Fruit fly (Drosophila melanogaster) whole organism, prepupa: ENCODE measurements around the gene pic.

Source experiments
- CG10631 ChIP-seq: fragments of 200-800 bp; sonication (Bioruptor generic); optimal IDR thresholded peaks from 2 replicates; lab custom pipeline; 2016; ENCODE audit warnings: missing biosample characterization, missing genetic modification characterization
- CG11762 ChIP-seq: fragments of 200-800 bp; sonication (Bioruptor generic); optimal IDR thresholded peaks from 3 replicates; lab custom pipeline; 2016; ENCODE audit warnings: missing biosample characterization, missing genetic modification characterization; ENCODE audit not compliant: insufficient read depth
- CG15336 ChIP-seq: fragments of 200-800 bp; sonication (Bioruptor generic); IDR thresholded peaks from 2 replicates; pipeline ENCODE4 v1.3.6; 2022; ENCODE audit warnings: missing biosample characterization, missing genetic modification characterization
- CG3032 ChIP-seq: fragments of 200-800 bp; optimal IDR thresholded peaks from 2 replicates; lab custom pipeline; 2019; ENCODE audit warnings: missing biosample characterization, mild to moderate bottlenecking, missing genetic modification characterization, moderate library complexity
- CG31627 ChIP-seq: fragments of 200-800 bp; sonication (Bioruptor generic); optimal IDR thresholded peaks from 3 replicates; lab custom pipeline; 2016; ENCODE audit warnings: missing biosample characterization, missing genetic modification characterization
- CG32006 ChIP-seq: fragments of 200-800 bp; sonication (Bioruptor generic); optimal IDR thresholded peaks from 3 replicates; lab custom pipeline; 2017; ENCODE audit warnings: missing biosample characterization, mild to moderate bottlenecking, missing genetic modification characterization
- CG4318 ChIP-seq: fragments of 200-800 bp; sonication (Bioruptor generic); optimal IDR thresholded peaks from 3 replicates; lab custom pipeline; 2017; ENCODE audit warnings: missing biosample characterization, mild to moderate bottlenecking, missing genetic modification characterization
- CG6163 ChIP-seq: fragments of 200-800 bp; sonication (Bioruptor generic); IDR thresholded peaks from 3 replicates; pipeline ENCODE4 v1.3.6; 2022; ENCODE audit warnings: missing biosample characterization, missing genetic modification characterization
- CG6808 ChIP-seq: fragments of 200-800 bp; sonication (Bioruptor generic); optimal IDR thresholded peaks from 3 replicates; lab custom pipeline; 2017; ENCODE audit warnings: missing biosample characterization, missing genetic modification characterization, mild to moderate bottlenecking, moderate library complexity, missing genetic modification reagents
- CG7368 ChIP-seq: fragments of 200-800 bp; sonication (Bioruptor generic); optimal IDR thresholded peaks from 3 replicates; lab custom pipeline; 2016; ENCODE audit warnings: missing biosample characterization, missing genetic modification characterization
- CG8119 ChIP-seq: fragments of 200-800 bp; sonication (Bioruptor generic); IDR thresholded peaks from 3 replicates; pipeline ENCODE4 v1.3.6; 2022; ENCODE audit warnings: missing biosample characterization, missing genetic modification characterization
- CG8319 ChIP-seq: fragments of 200-800 bp; sonication (Bioruptor generic); optimal IDR thresholded peaks from 3 replicates; lab custom pipeline; 2016; ENCODE audit warnings: missing biosample characterization, missing genetic modification characterization
- CG8632 ChIP-seq: fragments of 200-800 bp; sonication (Bioruptor generic); optimal IDR thresholded peaks from 3 replicates; lab custom pipeline; 2016; ENCODE audit warnings: missing biosample characterization, missing genetic modification characterization
- CG9139 ChIP-seq: fragments of 200-800 bp; sonication (Bioruptor generic); optimal IDR thresholded peaks from 3 replicates; lab custom pipeline; 2017; ENCODE audit warnings: missing biosample characterization, mild to moderate bottlenecking, missing genetic modification characterization
- Eip75B ChIP-seq: fragments of 200-800 bp; sonication (Bioruptor generic); optimal IDR thresholded peaks from 3 replicates; lab custom pipeline; 2016; ENCODE audit warnings: missing biosample characterization, missing genetic modification characterization
- Eip78C ChIP-seq: fragments of 200-800 bp; sonication (Bioruptor generic); peaks from one replicate; lab custom pipeline; 2016; ENCODE audit warnings: missing biosample characterization, missing genetic modification characterization
- Eip93F ChIP-seq: fragments of 200-800 bp; sonication (Bioruptor generic); optimal IDR thresholded peaks from 2 replicates; lab custom pipeline; 2016; ENCODE audit warnings: missing biosample characterization, mild to moderate bottlenecking, missing genetic modification characterization
- Ets21C ChIP-seq: fragments of 200-800 bp; sonication (Bioruptor generic); optimal IDR thresholded peaks from 3 replicates; lab custom pipeline; 2016; ENCODE audit warnings: missing biosample characterization, missing genetic modification characterization
- Gug ChIP-seq: fragments of 200-800 bp; sonication (Bioruptor generic); IDR thresholded peaks from 2 replicates; pipeline ENCODE4 v1.3.6; 2022; ENCODE audit warnings: missing biosample characterization, missing genetic modification characterization
- Hr38 ChIP-seq: sonication (Bioruptor generic); optimal IDR thresholded peaks from 2 replicates; lab custom pipeline; 2016; ENCODE audit warnings: missing biosample characterization, missing genetic modification characterization
- Lpt ChIP-seq: fragments of 200-800 bp; sonication (Bioruptor generic); optimal IDR thresholded peaks from 3 replicates; lab custom pipeline; 2016; ENCODE audit warnings: missing biosample characterization, missing genetic modification characterization
- Met ChIP-seq: fragments of 200-800 bp; sonication (Bioruptor generic); optimal IDR thresholded peaks from 3 replicates; lab custom pipeline; 2016; ENCODE audit warnings: missing biosample characterization, missing genetic modification characterization
- OdsH ChIP-seq: fragments of 200-800 bp; sonication (Bioruptor generic); optimal IDR thresholded peaks from 3 replicates; lab custom pipeline; 2016; ENCODE audit warnings: missing biosample characterization, missing genetic modification characterization
- Sox15 ChIP-seq: fragments of 200-800 bp; sonication (Bioruptor generic); optimal IDR thresholded peaks from 3 replicates; lab custom pipeline; 2016; ENCODE audit warnings: missing biosample characterization, missing genetic modification characterization
- acj6 ChIP-seq: fragments of 200-800 bp; sonication (Bioruptor generic); optimal IDR thresholded peaks from 3 replicates; lab custom pipeline; 2016; ENCODE audit warnings: missing biosample characterization, missing genetic modification characterization
- cyc ChIP-seq: fragments of 200-800 bp; sonication (Bioruptor generic); optimal IDR thresholded peaks from 3 replicates; lab custom pipeline; 2016; ENCODE audit warnings: missing biosample characterization, missing genetic modification characterization
- dac ChIP-seq: fragments of 200-800 bp; sonication (Bioruptor generic); optimal IDR thresholded peaks from 2 replicates; lab custom pipeline; 2017; ENCODE audit warnings: missing biosample characterization, mild to moderate bottlenecking, missing genetic modification characterization
- dsx ChIP-seq: fragments of 200-800 bp; optimal IDR thresholded peaks from 3 replicates; lab custom pipeline; 2019; ENCODE audit warnings: missing biosample characterization, mild to moderate bottlenecking, missing genetic modification characterization, moderate library complexity; ENCODE audit not compliant: poor library complexity, severe bottlenecking
- eg ChIP-seq: fragments of 200-800 bp; sonication (Bioruptor generic); IDR thresholded peaks from 3 replicates; pipeline ENCODE4 v1.3.6; 2022; ENCODE audit warnings: missing biosample characterization, missing genetic modification characterization
- fd59A ChIP-seq: fragments of 200-800 bp; sonication (Bioruptor generic); optimal IDR thresholded peaks from 2 replicates; lab custom pipeline; 2017; ENCODE audit warnings: missing biosample characterization, mild to moderate bottlenecking, missing genetic modification characterization, missing genetic modification reagents
- pdm3 ChIP-seq: fragments of 200-800 bp; sonication (Bioruptor generic); optimal IDR thresholded peaks from 3 replicates; lab custom pipeline; 2016; ENCODE audit warnings: missing biosample characterization, missing genetic modification characterization
- salr ChIP-seq, 2 experiments: fragments of 200-800 bp; sonication (Bioruptor generic); optimal IDR thresholded peaks; 3 replicates each; lab custom pipeline; 2016 to 2018; ENCODE audit warnings: missing biosample characterization in 2 of 2, missing genetic modification characterization in 2 of 2, mild to moderate bottlenecking in 1 of 2
- svp ChIP-seq: fragments of 200-800 bp; sonication (Bioruptor generic); peaks from one replicate; lab custom pipeline; 2016; ENCODE audit warnings: missing biosample characterization, missing genetic modification characterization
- topi ChIP-seq: fragments of 200-800 bp; sonication (Bioruptor generic); optimal IDR thresholded peaks from 3 replicates; lab custom pipeline; 2016; ENCODE audit warnings: missing biosample characterization, missing genetic modification characterization

The pic gene

dm6 chr3R:13039037-13039583 is 12.9 kb upstream of the pic start (continued):
- no peak for TF ChIP-seq Ets21C (GFP tag; lab: Kevin White, UChicago)
- no peak for TF ChIP-seq fd59A (GFP tag; lab: Kevin White, UChicago)
- TF ChIP-seq Sox15 (GFP tag; lab: Kevin White, UChicago): no peak
- no peak for TF ChIP-seq Eip93F (GFP tag; lab: Kevin White, UChicago)
- TF ChIP-seq Gug (GFP tag; lab: Robert Waterston, UW): no peak
- TF ChIP-seq Lpt: no peak
- no peak for TF ChIP-seq CG3032 (tag; lab: Kevin White, UChicago)
- TF ChIP-seq CG9139 (GFP tag; lab: Kevin White, UChicago): no peak

- no peak for TF ChIP-seq fd59A (GFP tag; lab: Kevin White, UChicago)
- no peak for TF ChIP-seq Met (GFP tag; lab: Kevin White, UChicago)
- no peak for TF ChIP-seq dac (GFP tag; lab: Kevin White, UChicago)
- TF ChIP-seq Ets21C (GFP tag; lab: Kevin White, UChicago): no peak
These were observed 10.3 kb upstream of the pic start, which contains the start of gene CG11670 for dm6 chr3R:13041750-13042149. TSS of gene CG11670 (plus strand) at chr3R:13042050.

dm6 chr3R:13042258-13043032 is 9.6 kb upstream of the pic start, which contains the start of gene snk:
TSS of gene snk (minus strand) at chr3R:13042770.
- TF ChIP-seq CG4318 (no peak), CG32006 (no peak), salr (GFP tag; optimal IDR thresholded peaks at IDR 0.05; lab: Kevin White, UChicago) (no peak), cyc (GFP tag; lab: Kevin White, UChicago) (no peak), topi (GFP tag; lab: Kevin White, UChicago) (no peak), acj6 (GFP tag; lab: Kevin White, UChicago) (no peak), pdm3 (no peak), dsx (GFP tag; lab: Kevin White, UChicago) (no peak), Eip78C (GFP tag; lab: Kevin White, UChicago) (no peak), CG8319 (no peak), CG6808 (GFP tag; lab: Kevin White, UChicago) (no peak), CG8119 (GFP tag; lab: Robert Waterston, UW) (no peak), CG6163 (no peak), Hr38 (no peak), CG10631 (GFP tag; lab: Kevin White, UChicago) (no peak), CG9139 (GFP tag; lab: Kevin White, UChicago) (no peak), CG15336 (GFP tag; lab: Robert Waterston, UW) (no peak)

dm6 chr3R:13043857-13044256 is 8.2 kb upstream of the pic start, which contains the start of gene CG45122:
TSS of gene CG45122 (plus strand) at chr3R:13044157.
- TF ChIP-seq Eip93F (GFP tag; lab: Kevin White, UChicago) (no peak), svp (no peak), CG7368 (GFP tag; lab: Kevin White, UChicago) (no peak), salr (GFP tag; optimal IDR thresholded peaks at IDR 0.05; lab: Kevin White, UChicago) (no peak), eg (GFP tag; lab: Robert Waterston, UW) (no peak), CG31627 (GFP tag; lab: Kevin White, UChicago) (no peak), OdsH (GFP tag; lab: Kevin White, UChicago) (no peak), CG10631 (GFP tag; lab: Kevin White, UChicago) (no peak), CG8632 (no peak), Lpt (no peak), CG6808 (GFP tag; lab: Kevin White, UChicago) (no peak), Eip75B (GFP tag; lab: Kevin White, UChicago) (no peak), dac (GFP tag; lab: Kevin White, UChicago) (no peak), CG6163 (no peak), CG8319 (no peak), dsx (GFP tag; lab: Kevin White, UChicago) (no peak), CG11762 (GFP tag; lab: Kevin White, UChicago) (no peak), cyc (GFP tag; lab: Kevin White, UChicago) (no peak), fd59A (GFP tag; lab: Kevin White, UChicago) (no peak), CG8119 (GFP tag; lab: Robert Waterston, UW) (no peak)
